Fruit fly (Drosophila melanogaster): Measurements from ENCODE around the gene Afg3l2.

Gene Afg3l2

DNA sequence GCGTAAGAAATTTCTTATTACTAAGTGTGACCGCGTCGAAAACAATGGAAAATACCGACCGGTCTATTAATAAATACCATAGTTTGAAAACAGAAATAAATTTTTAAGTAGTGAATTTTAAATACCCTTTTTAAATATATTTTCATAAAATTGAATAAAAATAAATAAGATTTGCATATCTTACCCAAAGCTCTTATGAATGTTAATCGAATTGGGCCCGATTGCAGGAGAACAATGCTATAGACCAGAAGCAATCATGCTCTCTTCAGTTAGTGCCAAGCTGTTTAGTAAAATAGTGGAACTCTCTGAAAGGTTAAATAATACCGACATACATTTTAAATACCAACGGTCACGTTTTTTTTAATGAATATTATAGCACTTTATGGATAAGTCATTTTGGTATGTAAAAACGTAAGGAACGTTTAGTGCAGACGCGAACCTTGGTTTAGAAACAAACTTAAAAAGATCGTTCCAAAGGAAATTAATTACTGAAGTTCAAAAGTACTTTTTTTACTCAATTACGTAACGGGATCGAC is at the start of gene Afg3l2 (continued):
- TF ChIP-seq ems (GFP tag; optimal IDR thresholded peaks at IDR 0.05) (no peak), bsh (GFP tag; optimal IDR thresholded peaks at IDR 0.05) (no peak), CG8765 (GFP tag; IDR thresholded peaks at IDR 0.05) (no peak), CG11093 (GFP tag; IDR thresholded peaks at IDR 0.05) (peak; percentile 82), C15 (GFP tag; IDR thresholded peaks at IDR 0.05) (peak; percentile 25; the same call in 1 of the 3 replicates), Fer1 (GFP tag; optimal IDR thresholded peaks at IDR 0.05) (no peak), danr (GFP tag; IDR thresholded peaks at IDR 0.05) (peak; percentile 58; the same call in 1 of the 2 replicates), CG4282 (GFP tag; optimal IDR thresholded peaks at IDR 0.05) (no peak), NC2β (GFP tag; optimal IDR thresholded peaks at IDR 0.05) (peak; percentile 52), CG13624 (GFP tag; optimal IDR thresholded peaks at IDR 0.05) (no peak), BtbVII (GFP tag; optimal IDR thresholded peaks at IDR 0.05) (peak; percentile 34), Dp (GFP tag; optimal IDR thresholded peaks at IDR 0.05) (peak; percentile 8), Asciz (GFP tag; optimal IDR thresholded peaks at IDR 0.05) (peak; percentile 51), sens-2 (GFP tag; IDR thresholded peaks at IDR 0.05) (no peak), CG16813 (GFP tag; IDR thresholded peaks at IDR 0.05; ENCODE audit: partially characterized antibody) (no peak), CG31388 (GFP tag; optimal IDR thresholded peaks at IDR 0.05) (no peak), CG18011 (GFP tag; optimal IDR thresholded peaks at IDR 0.05) (no peak), trh (GFP tag; optimal IDR thresholded peaks at IDR 0.05) (peak; percentile 15), CG4404 (GFP tag; IDR thresholded peaks at IDR 0.05) (peak; percentile 48; the same call in 1 of the 2 replicates), Sox100B (GFP tag; optimal IDR thresholded peaks at IDR 0.05) (peak; percentile 68), Mes4 (GFP tag; optimal IDR thresholded peaks at IDR 0.05) (no peak), Vsx1 (GFP tag; optimal IDR thresholded peaks at IDR 0.05) (peak; percentile 13), CG33557 (GFP tag; optimal IDR thresholded peaks at IDR 0.05) (peak; percentile 44), Meics (GFP tag; optimal IDR thresholded peaks at IDR 0.05) (peak; percentile 52), CG1024 (GFP tag; IDR thresholded peaks at IDR 0.05) (peak; percentile 57; the same call in 1 of the 2 replicates), Fer3 (tag; optimal IDR thresholded peaks at IDR 0.05) (peak; percentile 45), CG12071 (GFP tag; optimal IDR thresholded peaks at IDR 0.05) (peak; percentile 8), Doc3 (GFP tag; IDR thresholded peaks at IDR 0.05; ENCODE audit: partially characterized antibody) (no peak), Pdp1 (GFP tag; optimal IDR thresholded peaks at IDR 0.05) (peak; percentile 46 to 92), CG13424 (tag; optimal IDR thresholded peaks at IDR 0.05) (peak; percentile 49), CG6765 (GFP tag; optimal IDR thresholded peaks at IDR 0.05) (no peak), fd102C (GFP tag; optimal IDR thresholded peaks at IDR 0.05) (no peak), Eip74EF (GFP tag; optimal IDR thresholded peaks at IDR 0.05) (no peak), cas (GFP tag; IDR thresholded peaks at IDR 0.05) (0 out of 2 replicates have a peak, but pooled peaks have one; percentile 39), CG9817 (tag; optimal IDR thresholded peaks at IDR 0.05) (peak; percentile 65), pfk (GFP tag; optimal IDR thresholded peaks at IDR 0.05) (no peak), Deaf1 (tag; optimal IDR thresholded peaks at IDR 0.05) (peak; percentile 27), CG9876 (GFP tag; optimal IDR thresholded peaks at IDR 0.05) (no peak), br (optimal IDR thresholded peaks at IDR 0.05) (no peak), CG34224 (GFP tag; IDR thresholded peaks at IDR 0.05; ENCODE audit: partially characterized antibody) (no peak), Nf-YC (tag; optimal IDR thresholded peaks at IDR 0.05) (no peak), CG12942 (GFP tag; optimal IDR thresholded peaks at IDR 0.05) (no peak), eve (GFP tag; optimal IDR thresholded peaks at IDR 0.05) (no peak), run (tag; optimal IDR thresholded peaks at IDR 0.05) (no peak), CG5953 (GFP tag; IDR thresholded peaks at IDR 0.05) (no peak), Dip3 (GFP tag; optimal IDR thresholded peaks at IDR 0.05) (peak; percentile 5), fd3F (GFP tag; optimal IDR thresholded peaks at IDR 0.05) (no peak), H2.0 (GFP tag; IDR thresholded peaks at IDR 0.05) (peak; percentile 33), ranshi (GFP tag; IDR thresholded peaks at IDR 0.05) (peak; percentile 81; the same call in 1 of the 2 replicates), CG6689 (GFP tag; IDR thresholded peaks at IDR 0.05) (peak; percentile 82)
